Worm (Caenorhabditis elegans) whole organism, midembryonic: ENCODE data around the gene eral-1.
A peak's percentile ranks its signal among the peaks of the same experiment; 100 is the strongest.

Experiments used
- T22C8.4 ChIP-seq: fragments of 200-800 bp; sonication (Bioruptor generic); IDR thresholded peaks from 2 replicates; pipeline ENCODE4 v1.3.6; 2022; ENCODE audit warnings: missing genetic modification characterization, missing compliant biosample characterization
- cog-1 ChIP-seq: sonication (generic microtip); optimal IDR thresholded peaks from 2 replicates; lab custom pipeline; 2016; ENCODE audit warnings: missing genetic modification characterization, missing compliant biosample characterization
- flt-1 ChIP-seq: fragments of 200-800 bp; sonication (Bioruptor generic); IDR thresholded peaks from 2 replicates; pipeline ENCODE4 v1.3.6; 2022; ENCODE audit warnings: missing genetic modification characterization, missing compliant biosample characterization
- klf-2 ChIP-seq: fragments of 200-800 bp; sonication (Bioruptor generic); conservative IDR thresholded peaks from 2 replicates; pipeline ENCODE4 v1.3.6; 2022; ENCODE audit warnings: missing genetic modification reagents, missing genetic modification characterization, missing compliant biosample characterization
- med-1 ChIP-seq: sonication (generic microtip); optimal IDR thresholded peaks from 2 replicates; lab custom pipeline; 2017; ENCODE audit warnings: missing genetic modification characterization, mild to moderate bottlenecking, missing compliant biosample characterization, antibody characterized with exemption, missing genetic modification reagents; ENCODE audit not compliant: insufficient read depth
- ref-1 ChIP-seq: fragments of 200-800 bp; sonication (Bioruptor generic); conservative IDR thresholded peaks from 2 replicates; pipeline ENCODE4 v1.3.6; 2022; ENCODE audit warnings: missing genetic modification reagents, missing genetic modification characterization, missing compliant biosample characterization
- tab-1 ChIP-seq: fragments of 200-800 bp; sonication (Bioruptor generic); IDR thresholded peaks from 2 replicates; pipeline ENCODE4 v1.3.6; 2022; ENCODE audit warnings: missing genetic modification characterization, missing compliant biosample characterization
- ztf-23 ChIP-seq: fragments of 200-800 bp; sonication (Bioruptor generic); IDR thresholded peaks from 2 replicates; pipeline ENCODE4 v1.3.6; 2022; ENCODE audit warnings: missing genetic modification reagents, missing genetic modification characterization, missing compliant biosample characterization
- ztf-29 ChIP-seq: fragments of 200-800 bp; sonication (Bioruptor generic); IDR thresholded peaks from 2 replicates; pipeline ENCODE4 v1.3.6; 2022; ENCODE audit warnings: missing genetic modification reagents, missing genetic modification characterization, missing compliant biosample characterization

Gene eral-1

ce11 chrII:9591071-9591470 is 1.5 kb upstream of the eral-1 start, which contains the start of the genes E02H1.1 and tag-124:
TSS of gene E02H1.1 (minus strand) at chrII:9591164.
TSS of gene tag-124 (plus strand) at chrII:9591292.
- TF ChIP-seq T22C8.4 (GFP tag; lab: Robert Waterston, UW) (no peak), klf-2 (GFP tag; lab: Robert Waterston, UW) (no peak), ref-1 (GFP tag; lab: Robert Waterston, UW) (no peak), flt-1 (GFP tag; lab: Robert Waterston, UW) (peak; percentile 62), ztf-29 (no peak), cog-1 (tag; lab: Kevin White, UChicago) (peak; percentile 7), ztf-23 (peak; percentile 52; the same call in 1 of the 2 replicates), med-1 (GFP tag; lab: Kevin White, UChicago) (no peak), tab-1 (GFP tag; lab: Robert Waterston, UW) (no peak)

- TF ChIP-seq ztf-29 (no peak), klf-2 (GFP tag; lab: Robert Waterston, UW) (no peak), med-1 (GFP tag; lab: Kevin White, UChicago) (no peak), ztf-23 (no peak), tab-1 (GFP tag; lab: Robert Waterston, UW) (no peak), cog-1 (tag; lab: Kevin White, UChicago) (no peak), T22C8.4 (GFP tag; lab: Robert Waterston, UW) (no peak), ref-1 (GFP tag; lab: Robert Waterston, UW) (no peak), flt-1 (GFP tag; lab: Robert Waterston, UW) (no peak)
These were observed 2.8 kb downstream of the eral-1 start, which contains the start of gene ugt-58 for ce11 chrII:9586734-9587209. TSS of gene ugt-58 (minus strand) at chrII:9586784.

DNA sequence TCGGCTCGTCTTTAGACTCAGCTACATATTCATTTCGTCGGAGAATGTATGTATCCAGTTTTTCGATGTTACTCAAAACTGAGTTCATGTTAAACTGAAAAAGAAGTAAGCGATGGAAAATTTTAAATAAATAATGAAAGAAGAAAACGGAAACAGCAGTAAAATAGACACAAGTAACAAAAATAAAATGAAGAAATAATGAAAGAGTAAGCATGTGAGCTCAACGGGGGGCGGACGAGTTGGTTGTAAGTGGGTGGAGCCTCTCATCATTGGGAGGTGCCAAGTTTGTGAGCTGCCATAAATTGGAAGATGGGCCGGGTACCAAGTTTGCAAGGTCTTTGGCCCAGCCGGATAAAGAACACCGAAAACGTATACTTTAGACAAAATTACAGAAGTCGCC is 6.1 kb downstream of the eral-1 start, which contains the start of gene wee-1.1:
TSS of gene wee-1.1 (minus strand) at position 101 of the 400 bp plus-strand sequence.
- no peak for TF ChIP-seq ref-1 (GFP tag; lab: Robert Waterston, UW)
- TF ChIP-seq ztf-29 = no peak
- no peak for TF ChIP-seq T22C8.4 (GFP tag; lab: Robert Waterston, UW)
- TF ChIP-seq flt-1 (GFP tag; lab: Robert Waterston, UW) = no peak
- TF ChIP-seq klf-2 (GFP tag; lab: Robert Waterston, UW) = no peak
- no peak for TF ChIP-seq med-1 (GFP tag; lab: Kevin White, UChicago)
- TF ChIP-seq ztf-23 = no peak
- TF ChIP-seq tab-1 (GFP tag; lab: Robert Waterston, UW) = no peak
- TF ChIP-seq cog-1 (tag; lab: Kevin White, UChicago) = no peak

ce11 chrII:9577630-9578029 is 11.9 kb downstream of the eral-1 start:
- TF ChIP-seq ztf-23 (no peak), ztf-29 (no peak), flt-1 (GFP tag; lab: Robert Waterston, UW) (no peak), klf-2 (GFP tag; lab: Robert Waterston, UW) (no peak), ref-1 (GFP tag; lab: Robert Waterston, UW) (no peak), med-1 (GFP tag; lab: Kevin White, UChicago) (no peak), T22C8.4 (GFP tag; lab: Robert Waterston, UW) (no peak), tab-1 (GFP tag; lab: Robert Waterston, UW) (no peak), cog-1 (tag; lab: Kevin White, UChicago) (no peak)

ce11 chrII:9576707-9577106 is 12.9 kb downstream of the eral-1 start:
- TF ChIP-seq med-1 (GFP tag; lab: Kevin White, UChicago) (no peak), tab-1 (GFP tag; lab: Robert Waterston, UW) (no peak), klf-2 (GFP tag; lab: Robert Waterston, UW) (no peak), cog-1 (tag; lab: Kevin White, UChicago) (no peak), ref-1 (GFP tag; lab: Robert Waterston, UW) (no peak), ztf-29 (no peak), T22C8.4 (GFP tag; lab: Robert Waterston, UW) (no peak), ztf-23 (no peak), flt-1 (GFP tag; lab: Robert Waterston, UW) (no peak)

ce11 chrII:9575670-9576069 is 13.9 kb downstream of the eral-1 start, which contains the start of gene exc-7:
TSS of gene exc-7 (plus strand) at chrII:9575970.
- no peak for TF ChIP-seq tab-1 (GFP tag; lab: Robert Waterston, UW)
- TF ChIP-seq ztf-29 = no peak
- no peak for TF ChIP-seq cog-1 (tag; lab: Kevin White, UChicago)
- no peak for TF ChIP-seq flt-1 (GFP tag; lab: Robert Waterston, UW)
- no peak for TF ChIP-seq ref-1 (GFP tag; lab: Robert Waterston, UW)
- no peak for TF ChIP-seq ztf-23
- no peak for TF ChIP-seq klf-2 (GFP tag; lab: Robert Waterston, UW)

DNA sequence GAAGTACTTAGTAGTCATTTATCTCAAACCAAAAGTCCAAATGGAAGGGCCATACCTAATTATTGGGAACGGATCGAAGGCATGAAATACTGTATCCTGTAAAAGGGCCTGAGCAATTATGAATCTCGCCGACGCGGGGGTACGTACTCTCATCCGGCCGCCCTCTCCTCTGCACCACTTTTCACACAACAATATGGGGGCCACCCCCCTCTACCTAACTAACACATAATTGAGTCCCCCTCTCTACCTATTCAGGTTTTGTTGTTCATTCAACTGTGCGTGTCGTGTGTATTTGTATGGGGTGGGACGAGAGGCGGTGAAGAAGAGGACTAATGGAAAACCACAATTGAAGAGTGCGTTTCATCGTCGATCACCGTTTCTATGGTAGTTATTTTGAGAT is 15.2 kb downstream of the eral-1 start:
- no peak for TF ChIP-seq cog-1 (tag; lab: Kevin White, UChicago)
- TF ChIP-seq T22C8.4 (GFP tag; lab: Robert Waterston, UW) = no peak
- TF ChIP-seq klf-2 (GFP tag; lab: Robert Waterston, UW) = no peak
- no peak for TF ChIP-seq ref-1 (GFP tag; lab: Robert Waterston, UW)
- TF ChIP-seq ztf-29 = no peak
- TF ChIP-seq ztf-23 = no peak
- TF ChIP-seq tab-1 (GFP tag; lab: Robert Waterston, UW) = no peak
- TF ChIP-seq flt-1 (GFP tag; lab: Robert Waterston, UW) = no peak
- TF ChIP-seq med-1 (GFP tag; lab: Kevin White, UChicago) = no peak

ce11 chrII:9573412-9573811 is 16.2 kb downstream of the eral-1 start:
- TF ChIP-seq flt-1 (GFP tag; lab: Robert Waterston, UW) (no peak), med-1 (GFP tag; lab: Kevin White, UChicago) (no peak), cog-1 (tag; lab: Kevin White, UChicago) (no peak), ztf-29 (no peak), tab-1 (GFP tag; lab: Robert Waterston, UW) (no peak), ref-1 (GFP tag; lab: Robert Waterston, UW) (no peak), T22C8.4 (GFP tag; lab: Robert Waterston, UW) (no peak), ztf-23 (no peak), klf-2 (GFP tag; lab: Robert Waterston, UW) (no peak)

ce11 chrII:9566045-9566444 is 23.5 kb downstream of the eral-1 start:
- TF ChIP-seq klf-2 (GFP tag; lab: Robert Waterston, UW) (peak; percentile 83), flt-1 (GFP tag; lab: Robert Waterston, UW) (peak; percentile 97), ref-1 (GFP tag; lab: Robert Waterston, UW) (peak; percentile 93), med-1 (GFP tag; lab: Kevin White, UChicago) (peak; percentile 47), T22C8.4 (GFP tag; lab: Robert Waterston, UW) (peak; percentile 89), tab-1 (GFP tag; lab: Robert Waterston, UW) (peak; percentile 97), ztf-23 (peak; percentile 92), cog-1 (tag; lab: Kevin White, UChicago) (peak; percentile 61), ztf-29 (peak; percentile 83)
